Fruit fly (Drosophila melanogaster) whole organism, prepupa: ENCODE data around the gene Ilk.

Experiments
- Blimp-1 ChIP-seq: fragments of 200-800 bp; sonication (Bioruptor generic); optimal IDR thresholded peaks from 3 replicates; lab custom pipeline; 2017; ENCODE audit warnings: missing biosample characterization, missing genetic modification characterization, mild to moderate bottlenecking, moderate library complexity, missing genetic modification reagents
- CG11294 ChIP-seq: fragments of 200-800 bp; sonication (Bioruptor generic); IDR thresholded peaks from 2 replicates; pipeline ENCODE4 v1.3.6; 2022; ENCODE audit warnings: missing biosample characterization, missing genetic modification characterization
- CG3919 ChIP-seq: fragments of 200-800 bp; sonication (Bioruptor generic); optimal IDR thresholded peaks from 3 replicates; lab custom pipeline; 2016; ENCODE audit warnings: missing biosample characterization, missing genetic modification characterization
- CG6792 ChIP-seq: fragments of 200-800 bp; sonication (Bioruptor generic); optimal IDR thresholded peaks from 3 replicates; lab custom pipeline; 2016; ENCODE audit warnings: missing biosample characterization, missing genetic modification characterization
- Eip78C ChIP-seq: fragments of 200-800 bp; sonication (Bioruptor generic); peaks from one replicate; lab custom pipeline; 2016; ENCODE audit warnings: missing biosample characterization, missing genetic modification characterization
- Hr4 ChIP-seq: fragments of 200-800 bp; sonication (Bioruptor generic); optimal IDR thresholded peaks from 3 replicates; lab custom pipeline; 2016; ENCODE audit warnings: missing biosample characterization, missing genetic modification characterization
- eg ChIP-seq: fragments of 200-800 bp; sonication (Bioruptor generic); IDR thresholded peaks from 3 replicates; pipeline ENCODE4 v1.3.6; 2022; ENCODE audit warnings: missing biosample characterization, missing genetic modification characterization
- esn ChIP-seq: fragments of 200-800 bp; sonication (Bioruptor generic); optimal IDR thresholded peaks from 2 replicates; lab custom pipeline; 2016; ENCODE audit warnings: missing biosample characterization, mild to moderate bottlenecking, missing genetic modification characterization, moderate library complexity
- salr ChIP-seq, 2 experiments: fragments of 200-800 bp; sonication (Bioruptor generic); optimal IDR thresholded peaks; 3 replicates each; lab custom pipeline; 2016 to 2018; ENCODE audit warnings: missing biosample characterization in 2 of 2, missing genetic modification characterization in 2 of 2, mild to moderate bottlenecking in 1 of 2

- no peak for TF ChIP-seq CG6792 (GFP tag; lab: Kevin White, UChicago)
- TF ChIP-seq Eip78C (GFP tag; lab: Kevin White, UChicago): no peak
- TF ChIP-seq salr (GFP tag; optimal IDR thresholded peaks at IDR 0.05; lab: Kevin White, UChicago): no peak
- no peak for TF ChIP-seq Blimp-1 (GFP tag; lab: Kevin White, UChicago)
- no peak for TF ChIP-seq esn (GFP tag; lab: Kevin White, UChicago)
- no peak for TF ChIP-seq Hr4 (GFP tag; lab: Kevin White, UChicago)
- TF ChIP-seq eg (GFP tag; lab: Robert Waterston, UW): no peak
- no peak for TF ChIP-seq CG11294 (GFP tag; lab: Robert Waterston, UW)
- no peak for TF ChIP-seq CG3919 (GFP tag; lab: Kevin White, UChicago)
These were observed 11.2 kb upstream of the Ilk start for dm6 chr3L:21205496-21205824.
